Fruit fly (Drosophila melanogaster): ENCODE results near the gene Cog8.

The Cog8 gene

dm6 chr2L:11501427-11501968, 2.8 kb upstream of the Cog8 start, which contains the start of gene spz4 (continued):
- TF ChIP-seq Xbp1 (GFP tag; optimal IDR thresholded peaks at IDR 0.05) (peak; percentile 14), gem (tag; optimal IDR thresholded peaks at IDR 0.05) (peak; percentile 30), sqz (GFP tag; optimal IDR thresholded peaks at IDR 0.05) (peak; percentile 39), prd (optimal IDR thresholded peaks at IDR 0.05) (no peak), prd (GFP tag; IDR thresholded peaks at IDR 0.05) (peak; percentile 24; the same call in 2 of the 3 replicates), CG32772 (GFP tag; IDR thresholded peaks at IDR 0.05) (0 out of 2 replicates have a peak, but pooled peaks have one; percentile 7), dmrt99B (tag; optimal IDR thresholded peaks at IDR 0.05) (peak; percentile 34), sens-2 (GFP tag; IDR thresholded peaks at IDR 0.05) (0 out of 2 replicates have a peak, but pooled peaks have one; percentile 28), Gug (GFP tag; IDR thresholded peaks at IDR 0.05) (0 out of 4 replicates have a peak, but pooled peaks have one; percentile 2), Sox102F (GFP tag; optimal IDR thresholded peaks at IDR 0.05) (peak; percentile 16), CG14441 (GFP tag; IDR thresholded peaks at IDR 0.05) (peak; percentile 57), CG10274 (GFP tag; optimal IDR thresholded peaks at IDR 0.05) (no peak), Trl (optimal IDR thresholded peaks at IDR 0.05) (peak in 1 of 2 experiments; percentile 2), Trl (GFP tag; optimal IDR thresholded peaks at IDR 0.05) (no peak)

dm6 chr2L:11500649-11501048, 1.9 kb upstream of the Cog8 start:
- no peak for TF ChIP-seq CG12391 (tag; optimal IDR thresholded peaks at IDR 0.05)
- TF ChIP-seq Deaf1 (tag; optimal IDR thresholded peaks at IDR 0.05), result peak; percentile 54
- peak; percentile 1 for TF ChIP-seq ATbp (GFP tag; optimal IDR thresholded peaks at IDR 0.05)

- TF ChIP-seq CTCF (GFP tag; optimal IDR thresholded peaks at IDR 0.05), result peak; percentile 76
- TF ChIP-seq CG10979 (tag; optimal IDR thresholded peaks at IDR 0.05), result peak; percentile 70
- TF ChIP-seq Dref (GFP tag; IDR thresholded peaks at IDR 0.05), result no peak
- TF ChIP-seq CG5245 (GFP tag; optimal IDR thresholded peaks at IDR 0.05), result no peak
Measured at dm6 chr2L:11493933-11494332, 4.8 kb downstream of the Cog8 start.

dm6 chr2L:11488465-11489037, 10.2 kb downstream of the Cog8 start:
- TF ChIP-seq H15 (GFP tag; IDR thresholded peaks at IDR 0.05) (no peak), Dref (GFP tag; IDR thresholded peaks at IDR 0.05) (no peak), CG18262 (tag; optimal IDR thresholded peaks at IDR 0.05) (no peak), da (GFP tag; optimal IDR thresholded peaks at IDR 0.05) (no peak), sd (tag; optimal IDR thresholded peaks at IDR 0.05) (no peak), tin (GFP tag; optimal IDR thresholded peaks at IDR 0.05) (no peak), aop (GFP tag; IDR thresholded peaks at IDR 0.05) (no peak), crol (GFP tag; IDR thresholded peaks at IDR 0.05) (peak; percentile 37; the same call in 1 of the 2 replicates), E2f1 (GFP tag; IDR thresholded peaks at IDR 0.05) (no peak), CG4360 (GFP tag; IDR thresholded peaks at IDR 0.05) (no peak), ap (GFP tag; IDR thresholded peaks at IDR 0.05) (no peak), CG10274 (GFP tag; optimal IDR thresholded peaks at IDR 0.05) (no peak), CG9876 (GFP tag; optimal IDR thresholded peaks at IDR 0.05) (no peak), CG14860 (GFP tag; IDR thresholded peaks at IDR 0.05; ENCODE audit: partially characterized antibody) (no peak), CG5953 (GFP tag; IDR thresholded peaks at IDR 0.05) (no peak), sens-2 (GFP tag; IDR thresholded peaks at IDR 0.05) (no peak), CG7839 (tag; optimal IDR thresholded peaks at IDR 0.05) (no peak), CG15011 (GFP tag; optimal IDR thresholded peaks at IDR 0.05) (no peak), CG12236 (GFP tag; optimal IDR thresholded peaks at IDR 0.05) (no peak), her (GFP tag; optimal IDR thresholded peaks at IDR 0.05) (no peak), CG7745 (tag; optimal IDR thresholded peaks at IDR 0.05) (no peak), grn (GFP tag; optimal IDR thresholded peaks at IDR 0.05) (no peak), Oli (tag; optimal IDR thresholded peaks at IDR 0.05) (no peak), HLHmδ (GFP tag; optimal IDR thresholded peaks at IDR 0.05) (no peak), CG15269 (tag; optimal IDR thresholded peaks at IDR 0.05) (no peak), CG17328 (GFP tag; IDR thresholded peaks at IDR 0.05) (no peak), run (tag; optimal IDR thresholded peaks at IDR 0.05) (no peak), CG17802 (tag; optimal IDR thresholded peaks at IDR 0.05) (no peak), inv (GFP tag; IDR thresholded peaks at IDR 0.05; ENCODE audit: partially characterized antibody) (no peak)
